Fruit fly (Drosophila melanogaster): ENCODE data around the gene Gba1a.

DNA sequence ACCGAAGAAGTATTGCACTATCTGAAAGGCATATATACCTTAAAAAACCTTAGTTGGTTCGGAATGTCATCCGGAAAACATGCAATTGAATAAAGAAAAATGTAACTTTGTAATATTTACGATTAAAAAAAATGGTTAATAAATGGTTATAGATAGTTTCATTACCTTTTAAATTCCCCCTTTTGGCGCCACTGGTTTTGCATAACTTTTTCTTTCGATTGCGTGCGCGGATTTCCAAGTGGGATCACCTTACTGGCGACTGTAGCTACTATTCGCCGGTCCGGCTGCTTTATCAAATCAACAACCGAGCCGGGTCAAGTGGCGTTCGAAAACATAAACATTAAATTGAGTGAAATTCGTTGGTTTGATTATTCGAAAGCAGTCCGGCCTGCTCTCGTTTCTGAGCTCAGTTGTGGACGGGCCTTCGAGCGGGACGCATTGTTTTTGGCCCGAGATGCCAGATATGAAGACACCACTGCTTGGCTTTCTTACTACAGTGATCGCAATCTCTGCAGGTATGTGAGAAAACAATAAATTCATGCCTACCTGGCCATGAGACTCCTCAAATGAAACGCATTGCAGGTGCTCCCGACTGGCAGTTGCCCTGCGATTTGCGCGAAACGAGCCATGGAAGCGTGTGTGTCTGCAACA, 4.1 kb downstream of the Gba1a start, which contains the start of gene Gba1b:
- TF ChIP-seq gl (tag; optimal IDR thresholded peaks at IDR 0.05): no peak
- TF ChIP-seq EcR (GFP tag; optimal IDR thresholded peaks at IDR 0.05): no peak
- TF ChIP-seq CG13204 (GFP tag; optimal IDR thresholded peaks at IDR 0.05): no peak
- no peak for TF ChIP-seq CG34367 (tag; optimal IDR thresholded peaks at IDR 0.05)
- no peak for TF ChIP-seq CG17806 (tag; optimal IDR thresholded peaks at IDR 0.05)
- TF ChIP-seq CG15710 (tag; optimal IDR thresholded peaks at IDR 0.05): no peak
- TF ChIP-seq CG4496 (GFP tag; IDR thresholded peaks at IDR 0.05): no peak
- TF ChIP-seq Ets98B (GFP tag; IDR thresholded peaks at IDR 0.05): no peak
- TF ChIP-seq CG9948 (tag; optimal IDR thresholded peaks at IDR 0.05): no peak
- no peak for TF ChIP-seq CG12605 (GFP tag; IDR thresholded peaks at IDR 0.05)

Measured in whole organism, pupa.